Fruit fly (Drosophila melanogaster): Measurements from ENCODE around the gene Pde9.

The Pde9 gene

dm6 chrX:12777763-12778408, 119.2 kb downstream of the Pde9 start:
- TF ChIP-seq CG9705 (GFP tag; optimal IDR thresholded peaks at IDR 0.05): no peak
- peak; percentile 3 for TF ChIP-seq h (GFP tag; optimal IDR thresholded peaks at IDR 0.05)

- TF ChIP-seq CG32264 (GFP tag; optimal IDR thresholded peaks at IDR 0.05): no peak
- no peak for TF ChIP-seq CG9705 (GFP tag; optimal IDR thresholded peaks at IDR 0.05)
- TF ChIP-seq CrebA (GFP tag; optimal IDR thresholded peaks at IDR 0.05; ENCODE audit: borderline replicate concordance): no peak
- no peak for TF ChIP-seq brk (GFP tag; optimal IDR thresholded peaks at IDR 0.05)
- TF ChIP-seq fru (GFP tag; optimal IDR thresholded peaks at IDR 0.05): no peak
Observed at dm6 chrX:12777195-12777594, 119.9 kb downstream of the Pde9 start.

- TF ChIP-seq psq (GFP tag; optimal IDR thresholded peaks at IDR 0.05) (peak; percentile 15), Hnf4 (GFP tag; optimal IDR thresholded peaks at IDR 0.05) (peak; percentile 10), fru (GFP tag; optimal IDR thresholded peaks at IDR 0.05) (peak; percentile 1), dl (GFP tag; optimal IDR thresholded peaks at IDR 0.05; ENCODE audit: insufficient read depth in 1 of 2, partially characterized antibody in 2 of 2) (no peak), dsf (GFP tag; optimal IDR thresholded peaks at IDR 0.05; ENCODE audit: borderline replicate concordance) (no peak)
Observed at dm6 chrX:12766286-12766685, 130.8 kb downstream of the Pde9 start.

dm6 chrX:12765736-12766135, 131.4 kb downstream of the Pde9 start:
- no peak for TF ChIP-seq Dif (GFP tag; optimal IDR thresholded peaks at IDR 0.05; ENCODE audit: partially characterized antibody)
- TF ChIP-seq CG32264 (GFP tag; optimal IDR thresholded peaks at IDR 0.05): no peak
- TF ChIP-seq fru (GFP tag; optimal IDR thresholded peaks at IDR 0.05): no peak
- TF ChIP-seq N (GFP tag; optimal IDR thresholded peaks at IDR 0.05): no peak
- no peak for TF ChIP-seq tai (GFP tag; optimal IDR thresholded peaks at IDR 0.05)
- no peak for TF ChIP-seq Vsx2 (GFP tag; optimal IDR thresholded peaks at IDR 0.05; ENCODE audit: partially characterized antibody)
- TF ChIP-seq Dfd (GFP tag; optimal IDR thresholded peaks at IDR 0.05): no peak
- no peak for TF ChIP-seq pan (optimal IDR thresholded peaks at IDR 0.05)
- TF ChIP-seq CrebA (GFP tag; optimal IDR thresholded peaks at IDR 0.05; ENCODE audit: borderline replicate concordance): no peak
- no peak for TF ChIP-seq foxo (GFP tag; optimal IDR thresholded peaks at IDR 0.05)
- no peak for TF ChIP-seq br (GFP tag; optimal IDR thresholded peaks at IDR 0.05)
- no peak for TF ChIP-seq dl (GFP tag; optimal IDR thresholded peaks at IDR 0.05; ENCODE audit: insufficient read depth in 1 of 2, partially characterized antibody in 2 of 2)
- no peak for TF ChIP-seq jim (GFP tag; optimal IDR thresholded peaks at IDR 0.05)
- no peak for TF ChIP-seq Hr78 (GFP tag; optimal IDR thresholded peaks at IDR 0.05)
- no peak for TF ChIP-seq lola (GFP tag; optimal IDR thresholded peaks at IDR 0.05)
- no peak for TF ChIP-seq Myc (optimal IDR thresholded peaks at IDR 0.05)
- no peak for TF ChIP-seq dmrt93B (GFP tag; optimal IDR thresholded peaks at IDR 0.05)
- TF ChIP-seq Jra (GFP tag; optimal IDR thresholded peaks at IDR 0.05): no peak
- no peak for TF ChIP-seq rgr (GFP tag; optimal IDR thresholded peaks at IDR 0.05)

- TF ChIP-seq Abd-B (GFP tag; optimal IDR thresholded peaks at IDR 0.05) (no peak), br (GFP tag; optimal IDR thresholded peaks at IDR 0.05) (no peak), ey (GFP tag; optimal IDR thresholded peaks at IDR 0.05) (no peak), lola (GFP tag; optimal IDR thresholded peaks at IDR 0.05) (no peak), OdsH (GFP tag; optimal IDR thresholded peaks at IDR 0.05) (no peak), N (GFP tag; optimal IDR thresholded peaks at IDR 0.05) (no peak)
Observed at dm6 chrX:12765076-12765475, 132.1 kb downstream of the Pde9 start, which contains the start of gene Agpat1. TSS of gene Agpat1 (plus strand) at chrX:12765266.

dm6 chrX:12764640-12765039, 132.5 kb downstream of the Pde9 start:
- TF ChIP-seq Myc (optimal IDR thresholded peaks at IDR 0.05): peak; percentile 51
- no peak for TF ChIP-seq N (GFP tag; optimal IDR thresholded peaks at IDR 0.05)

- TF ChIP-seq sage (GFP tag; optimal IDR thresholded peaks at IDR 0.05): no peak
- no peak for TF ChIP-seq br (GFP tag; optimal IDR thresholded peaks at IDR 0.05)
- no peak for TF ChIP-seq fru (GFP tag; optimal IDR thresholded peaks at IDR 0.05)
- TF ChIP-seq OdsH (GFP tag; optimal IDR thresholded peaks at IDR 0.05): no peak
- TF ChIP-seq h (GFP tag; optimal IDR thresholded peaks at IDR 0.05): no peak
- no peak for TF ChIP-seq CG32264 (GFP tag; optimal IDR thresholded peaks at IDR 0.05)
- TF ChIP-seq Mio (GFP tag; optimal IDR thresholded peaks at IDR 0.05): no peak
- TF ChIP-seq woc (GFP tag; optimal IDR thresholded peaks at IDR 0.05): no peak
- TF ChIP-seq Dif (GFP tag; optimal IDR thresholded peaks at IDR 0.05; ENCODE audit: partially characterized antibody): no peak
- TF ChIP-seq lola (GFP tag; optimal IDR thresholded peaks at IDR 0.05): no peak
- no peak for TF ChIP-seq ey (GFP tag; optimal IDR thresholded peaks at IDR 0.05)
- no peak for TF ChIP-seq psq (GFP tag; optimal IDR thresholded peaks at IDR 0.05)
- no peak for TF ChIP-seq CG9705 (GFP tag; optimal IDR thresholded peaks at IDR 0.05)
- TF ChIP-seq tai (GFP tag; optimal IDR thresholded peaks at IDR 0.05): no peak
- no peak for TF ChIP-seq dsf (GFP tag; optimal IDR thresholded peaks at IDR 0.05; ENCODE audit: borderline replicate concordance)
- TF ChIP-seq foxo (GFP tag; optimal IDR thresholded peaks at IDR 0.05): no peak
- no peak for TF ChIP-seq Jra (GFP tag; optimal IDR thresholded peaks at IDR 0.05)
- no peak for TF ChIP-seq Myc (optimal IDR thresholded peaks at IDR 0.05)
- no peak for TF ChIP-seq Dfd (GFP tag; optimal IDR thresholded peaks at IDR 0.05)
Observed at dm6 chrX:12763467-12763866, 133.7 kb downstream of the Pde9 start, which contains the start of gene pira. TSS of gene pira (minus strand) at chrX:12763611.
